Worm (Caenorhabditis elegans) whole organism, early embryonic: ENCODE results near the gene F55F10.1.

Experiments used
- B0310.2 ChIP-seq: sonication (generic microtip); optimal IDR thresholded peaks from 2 replicates; lab custom pipeline; 2016; ENCODE audit warnings: mild to moderate bottlenecking, missing genetic modification characterization, missing compliant biosample characterization
- F13C5.2 ChIP-seq: sonication (generic microtip); optimal IDR thresholded peaks from 2 replicates; lab custom pipeline; 2017; ENCODE audit warnings: mild to moderate bottlenecking, missing genetic modification characterization, inconsistent platforms, missing compliant biosample characterization
- aly-1 ChIP-seq: sonication (generic microtip); optimal IDR thresholded peaks from 2 replicates; lab custom pipeline; 2016; ENCODE audit warnings: missing genetic modification characterization, missing compliant biosample characterization
- ama-1 ChIP-seq: fragments of 150-350 bp; optimal IDR thresholded peaks from 2 replicates; lab custom pipeline; 2014
- ceh-13 ChIP-seq: fragments of 200-800 bp; sonication (Bioruptor generic); optimal IDR thresholded peaks from 2 replicates; lab custom pipeline; 2018; ENCODE audit warnings: mild to moderate bottlenecking, missing genetic modification characterization, missing compliant biosample characterization
- ceh-36 ChIP-seq: sonication (generic microtip); optimal IDR thresholded peaks from 2 replicates; lab custom pipeline; 2016; ENCODE audit warnings: missing genetic modification characterization, inconsistent platforms, missing compliant biosample characterization
- flt-1 ChIP-seq: fragments of 200-800 bp; sonication (Bioruptor generic); IDR thresholded peaks from 2 replicates; pipeline ENCODE4 v1.3.6; 2022; ENCODE audit warnings: missing genetic modification characterization, missing compliant biosample characterization
- hmg-4 ChIP-seq: fragments of 200-800 bp; sonication (Bioruptor generic); optimal IDR thresholded peaks from 2 replicates; lab custom pipeline; 2018; ENCODE audit warnings: mild to moderate bottlenecking, missing genetic modification characterization, missing compliant biosample characterization
- hnd-1 ChIP-seq: sonication (generic microtip); optimal IDR thresholded peaks from 2 replicates; lab custom pipeline; 2016; ENCODE audit warnings: missing genetic modification characterization, missing compliant biosample characterization
- pes-1 ChIP-seq: fragments of 200-800 bp; sonication (Bioruptor generic); IDR thresholded peaks from 2 replicates; pipeline ENCODE4 v1.3.6; 2022; ENCODE audit warnings: missing genetic modification reagents, missing genetic modification characterization, missing compliant biosample characterization
- scrt-1 ChIP-seq: fragments of 200-800 bp; sonication (Bioruptor generic); IDR thresholded peaks from 2 replicates; pipeline ENCODE4 v1.3.6; 2022; ENCODE audit warnings: missing genetic modification characterization, missing compliant biosample characterization
- tbx-37 ChIP-seq: fragments of 200-800 bp; sonication (Bioruptor generic); conservative IDR thresholded peaks from 2 replicates; pipeline ENCODE4 v1.3.6; 2022; ENCODE audit warnings: missing genetic modification reagents, missing genetic modification characterization, missing compliant biosample characterization
- tra-4 ChIP-seq: sonication (generic microtip); optimal IDR thresholded peaks from 2 replicates; lab custom pipeline; 2017; ENCODE audit warnings: missing genetic modification characterization, missing compliant biosample characterization

DNA sequence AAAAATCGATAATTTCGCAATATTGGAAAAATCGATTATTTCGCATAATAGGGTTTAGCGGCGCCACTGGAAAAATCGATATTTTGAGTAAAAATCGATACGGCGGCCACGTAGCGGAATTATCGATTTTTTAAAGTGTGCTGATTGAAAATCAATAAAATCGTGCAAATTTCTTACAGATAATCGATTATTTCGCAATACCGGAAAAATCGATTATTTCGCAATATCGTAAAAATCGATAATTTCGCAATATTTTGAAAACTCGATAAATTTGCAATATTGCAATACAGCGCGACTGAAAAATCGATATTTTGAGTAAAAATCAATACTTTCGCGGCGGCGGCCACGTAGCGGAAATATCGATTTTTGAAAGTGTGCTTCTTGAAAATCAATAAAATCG lies 43.0 kb upstream of the F55F10.1 start:
- TF ChIP-seq ama-1 (lab: Kevin White, UChicago) = no peak
- no peak for TF ChIP-seq aly-1
- TF ChIP-seq scrt-1 (GFP tag; lab: Robert Waterston, UW) = no peak
- TF ChIP-seq pes-1 (GFP tag; lab: Robert Waterston, UW) = no peak
- TF ChIP-seq hmg-4 (GFP tag; lab: Kevin White, UChicago) = no peak
- no peak for TF ChIP-seq ceh-13
- TF ChIP-seq hnd-1 (tag; lab: Kevin White, UChicago) = no peak
- TF ChIP-seq tra-4 = no peak
- no peak for TF ChIP-seq ceh-36 (tag; lab: Kevin White, UChicago)
- TF ChIP-seq flt-1 (GFP tag; lab: Robert Waterston, UW) = no peak
- no peak for TF ChIP-seq F13C5.2 (tag; lab: Kevin White, UChicago)
- TF ChIP-seq tbx-37 (GFP tag; lab: Robert Waterston, UW) = no peak
- no peak for TF ChIP-seq B0310.2 (tag; lab: Kevin White, UChicago)
